Fruit fly (Drosophila melanogaster) whole organism, embryonic: ENCODE data around the gene CG17234.
A peak's percentile ranks its signal among the peaks of the same experiment; 100 is the strongest.

Experiments
- BEAF-32 ChIP-seq: fragments of 200-800 bp; sonication (Bioruptor generic); optimal IDR thresholded peaks from 3 replicates; lab custom pipeline; 2017; ENCODE audit warnings: missing biosample characterization, missing genetic modification characterization, mild to moderate bottlenecking, moderate library complexity, missing genetic modification reagents
- Bgb ChIP-seq: fragments of 200-800 bp; sonication (Bioruptor generic); IDR thresholded peaks from 2 replicates; pipeline ENCODE4 v1.3.6; 2022; ENCODE audit warnings: missing biosample characterization, missing genetic modification characterization; ENCODE audit not compliant: partially characterized antibody
- CG10267 ChIP-seq: fragments of 200-800 bp; sonication (Bioruptor generic); optimal IDR thresholded peaks from 2 replicates; lab custom pipeline; 2018; ENCODE audit warnings: missing biosample characterization, mild to moderate bottlenecking, missing genetic modification characterization, moderate library complexity
- CG11560 ChIP-seq: fragments of 200-800 bp; sonication (Bioruptor generic); IDR thresholded peaks from 3 replicates; pipeline ENCODE4 v1.3.6; 2022; ENCODE audit warnings: missing biosample characterization, missing genetic modification characterization
- CG11695 ChIP-seq: fragments of 200-800 bp; sonication (Bioruptor generic); IDR thresholded peaks from 3 replicates; pipeline ENCODE4 v1.3.6; 2022; ENCODE audit warnings: missing biosample characterization, missing genetic modification characterization
- CG12391 ChIP-seq: fragments of 200-800 bp; sonication (Bioruptor generic); optimal IDR thresholded peaks from 3 replicates; lab custom pipeline; 2018; ENCODE audit warnings: missing biosample characterization, mild to moderate bottlenecking, missing genetic modification characterization, moderate library complexity
- CG14014 ChIP-seq: fragments of 200-800 bp; sonication (Bioruptor generic); IDR thresholded peaks from 2 replicates; pipeline ENCODE4 v1.3.6; 2022; ENCODE audit warnings: missing biosample characterization, missing genetic modification characterization
- CG14710 ChIP-seq: fragments of 200-800 bp; sonication (Bioruptor generic); optimal IDR thresholded peaks from 3 replicates; lab custom pipeline; 2019; ENCODE audit warnings: missing biosample characterization, mild to moderate bottlenecking, missing genetic modification characterization, moderate library complexity
- CG14860 ChIP-seq: fragments of 200-800 bp; sonication (Bioruptor generic); IDR thresholded peaks from 3 replicates; pipeline ENCODE4 v1.3.6; 2022; ENCODE audit warnings: missing biosample characterization, missing genetic modification characterization; ENCODE audit not compliant: partially characterized antibody
- CG15514 ChIP-seq: fragments of 200-800 bp; sonication (Bioruptor generic); optimal IDR thresholded peaks from 3 replicates; lab custom pipeline; 2017; ENCODE audit warnings: missing biosample characterization, missing genetic modification characterization, mild to moderate bottlenecking, moderate library complexity, missing genetic modification reagents
- CG17186 ChIP-seq: fragments of 200-800 bp; sonication (Bioruptor generic); optimal IDR thresholded peaks from 3 replicates; lab custom pipeline; 2017; ENCODE audit warnings: missing biosample characterization, missing genetic modification reagents, missing genetic modification characterization
- CG17829 ChIP-seq: fragments of 200-800 bp; optimal IDR thresholded peaks from 2 replicates; lab custom pipeline; 2019; ENCODE audit warnings: missing biosample characterization, mild to moderate bottlenecking, missing genetic modification characterization, moderate library complexity
- CG2116 ChIP-seq: fragments of 200-800 bp; sonication (Bioruptor generic); optimal IDR thresholded peaks from 3 replicates; lab custom pipeline; 2018; ENCODE audit warnings: missing biosample characterization, mild to moderate bottlenecking, missing genetic modification characterization
- CG2120 ChIP-seq: fragments of 200-800 bp; sonication (Bioruptor generic); optimal IDR thresholded peaks from 3 replicates; lab custom pipeline; 2016; ENCODE audit warnings: missing biosample characterization, missing genetic modification characterization
- CG30403 ChIP-seq: fragments of 200-800 bp; sonication (Bioruptor generic); optimal IDR thresholded peaks from 3 replicates; lab custom pipeline; 2016; ENCODE audit warnings: missing biosample characterization, missing genetic modification characterization
- CG3065 ChIP-seq: fragments of 200-800 bp; sonication (Bioruptor generic); optimal IDR thresholded peaks from 2 replicates; lab custom pipeline; 2016; ENCODE audit warnings: missing biosample characterization, missing genetic modification characterization
- CG34376 ChIP-seq: fragments of 200-800 bp; sonication (Bioruptor generic); optimal IDR thresholded peaks from 2 replicates; lab custom pipeline; 2018; ENCODE audit warnings: missing biosample characterization, mild to moderate bottlenecking, missing genetic modification characterization
- CG4617 ChIP-seq: fragments of 200-800 bp; sonication (Bioruptor generic); optimal IDR thresholded peaks from 3 replicates; lab custom pipeline; 2016; ENCODE audit warnings: missing biosample characterization, missing genetic modification characterization, borderline replicate concordance
- CG6689 ChIP-seq: fragments of 200-800 bp; sonication (Bioruptor generic); IDR thresholded peaks from 2 replicates; pipeline ENCODE4 v1.3.6; 2022; ENCODE audit warnings: missing biosample characterization, missing genetic modification characterization
- CG7372 ChIP-seq: fragments of 200-800 bp; sonication (Bioruptor generic); IDR thresholded peaks from 2 replicates; pipeline ENCODE4 v1.3.6; 2022; ENCODE audit warnings: missing biosample characterization, missing genetic modification characterization
- CG7963 ChIP-seq: fragments of 200-800 bp; sonication (Bioruptor generic); IDR thresholded peaks from 3 replicates; pipeline ENCODE4 v1.3.6; 2022; ENCODE audit warnings: missing biosample characterization, missing genetic modification characterization; ENCODE audit not compliant: partially characterized antibody
- CG9876 ChIP-seq: fragments of 200-800 bp; sonication (Bioruptor generic); optimal IDR thresholded peaks from 2 replicates; lab custom pipeline; 2016; ENCODE audit warnings: missing biosample characterization, missing genetic modification characterization
- D ChIP-seq, 2 experiments: fragments of 200-800 bp in 1 of 2; fragments of >200 bp in 1 of 2; sonication (Bioruptor generic) in 1 of 2; optimal IDR thresholded peaks; 2 replicates in 1 of 2; 3 replicates in 1 of 2; lab custom pipeline; 2017; ENCODE audit warnings: mild to moderate bottlenecking in 1 of 2, missing biosample characterization in 1 of 2, missing genetic modification characterization in 1 of 2, missing genetic modification reagents in 1 of 2
- Dbx ChIP-seq: fragments of 200-800 bp; sonication (Bioruptor generic); IDR thresholded peaks from 3 replicates; pipeline ENCODE4 v1.3.6; 2022; ENCODE audit warnings: missing biosample characterization, missing genetic modification characterization
- Dll ChIP-seq: fragments of 200-800 bp; sonication (Bioruptor generic); IDR thresholded peaks from 4 replicates; pipeline ENCODE4 v1.3.6; 2022; ENCODE audit warnings: missing biosample characterization, missing genetic modification characterization; ENCODE audit not compliant: partially characterized antibody
- Dp ChIP-seq: fragments of 200-800 bp; sonication (Bioruptor generic); optimal IDR thresholded peaks from 2 replicates; lab custom pipeline; 2018; ENCODE audit warnings: missing biosample characterization, mild to moderate bottlenecking, missing genetic modification characterization, moderate library complexity
- Fer2 ChIP-seq: fragments of 200-800 bp; sonication (Bioruptor generic); optimal IDR thresholded peaks from 2 replicates; lab custom pipeline; 2018; ENCODE audit warnings: missing biosample characterization, mild to moderate bottlenecking, missing genetic modification characterization, moderate library complexity
- HLH4C ChIP-seq: fragments of 200-800 bp; sonication (Bioruptor generic); IDR thresholded peaks from 3 replicates; pipeline ENCODE4 v1.3.6; 2022; ENCODE audit warnings: missing biosample characterization, missing genetic modification characterization; ENCODE audit not compliant: partially characterized antibody
- Hey ChIP-seq: fragments of 200-800 bp; sonication (Bioruptor generic); optimal IDR thresholded peaks from 3 replicates; lab custom pipeline; 2018; ENCODE audit warnings: missing biosample characterization, mild to moderate bottlenecking, missing genetic modification characterization
- Hr3 ChIP-seq: fragments of 200-800 bp; sonication (Bioruptor generic); optimal IDR thresholded peaks from 3 replicates; lab custom pipeline; 2016; ENCODE audit warnings: missing biosample characterization, missing genetic modification characterization
- MBD-R2 ChIP-seq: fragments of 200-800 bp; sonication (Bioruptor generic); IDR thresholded peaks from 2 replicates; pipeline ENCODE4 v1.3.6; 2022; ENCODE audit warnings: missing biosample characterization, missing genetic modification characterization
- MESR4 ChIP-seq: fragments of 200-800 bp; sonication (Bioruptor generic); optimal IDR thresholded peaks from 2 replicates; lab custom pipeline; 2018; ENCODE audit warnings: missing biosample characterization, mild to moderate bottlenecking, missing genetic modification characterization, moderate library complexity
- Stat92E ChIP-seq, 3 experiments: fragments of >200 bp in 2 of 3; fragments of 200-800 bp in 1 of 3; sonication (Bioruptor generic) in 1 of 3; optimal IDR thresholded peaks; 2 replicates each; lab custom pipeline; 2017 to 2019; ENCODE audit warnings: missing biosample characterization in 3 of 3, missing genetic modification characterization in 3 of 3, mild to moderate bottlenecking in 1 of 3, moderate library complexity in 1 of 3
- YL-1 ChIP-seq: fragments of 200-800 bp; sonication (Bioruptor generic); optimal IDR thresholded peaks from 3 replicates; lab custom pipeline; 2017; ENCODE audit warnings: missing biosample characterization, mild to moderate bottlenecking, missing genetic modification characterization
- ato ChIP-seq: fragments of 200-800 bp; sonication (Bioruptor generic); IDR thresholded peaks from 2 replicates; pipeline ENCODE4 v1.3.6; 2022; ENCODE audit warnings: missing biosample characterization, missing genetic modification characterization; ENCODE audit not compliant: partially characterized antibody
- az2 ChIP-seq: fragments of 200-800 bp; sonication (Bioruptor generic); optimal IDR thresholded peaks from 3 replicates; lab custom pipeline; 2016; ENCODE audit warnings: missing biosample characterization, missing genetic modification characterization
- ftz-f1 ChIP-seq: fragments of 200-800 bp; sonication (Bioruptor generic); optimal IDR thresholded peaks from 2 replicates; lab custom pipeline; 2016; ENCODE audit warnings: missing biosample characterization, missing genetic modification characterization
- gfzf ChIP-seq: fragments of 200-800 bp; sonication (Bioruptor generic); optimal IDR thresholded peaks from 2 replicates; lab custom pipeline; 2016; ENCODE audit warnings: missing biosample characterization, mild to moderate bottlenecking, missing genetic modification characterization, moderate library complexity
- hb ChIP-seq: fragments of 200-800 bp; sonication (Bioruptor generic); IDR thresholded peaks from 3 replicates; pipeline ENCODE4 v1.3.6; 2022; ENCODE audit warnings: missing biosample characterization, missing genetic modification characterization; ENCODE audit not compliant: partially characterized antibody
- hbn ChIP-seq: fragments of 200-800 bp; sonication (Bioruptor generic); IDR thresholded peaks from 2 replicates; pipeline ENCODE4 v1.3.6; 2022; ENCODE audit warnings: missing biosample characterization, missing genetic modification characterization; ENCODE audit not compliant: partially characterized antibody
- nom ChIP-seq: fragments of 200-800 bp; sonication (Bioruptor generic); optimal IDR thresholded peaks from 2 replicates; lab custom pipeline; 2017; ENCODE audit warnings: missing biosample characterization, missing genetic modification characterization, mild to moderate bottlenecking, moderate library complexity, missing genetic modification reagents
- pzg ChIP-seq: fragments of 200-800 bp; sonication (Bioruptor generic); optimal IDR thresholded peaks from 3 replicates; lab custom pipeline; 2018; ENCODE audit warnings: missing biosample characterization, mild to moderate bottlenecking, missing genetic modification characterization, moderate library complexity
- salm ChIP-seq: fragments of 200-800 bp; sonication (Bioruptor generic); optimal IDR thresholded peaks from 2 replicates; lab custom pipeline; 2018; ENCODE audit warnings: missing biosample characterization, mild to moderate bottlenecking, missing genetic modification characterization
- sens ChIP-seq: fragments of 200-800 bp; sonication (Bioruptor generic); peaks from one replicate; lab custom pipeline; 2016; ENCODE audit warnings: missing biosample characterization, missing genetic modification characterization
- trem ChIP-seq: fragments of 200-800 bp; optimal IDR thresholded peaks from 3 replicates; lab custom pipeline; 2019; ENCODE audit warnings: missing biosample characterization, mild to moderate bottlenecking, missing genetic modification characterization, moderate library complexity
- wdn ChIP-seq: fragments of 200-800 bp; sonication (Bioruptor generic); IDR thresholded peaks from 2 replicates; pipeline ENCODE4 v1.3.6; 2022; ENCODE audit warnings: missing biosample characterization, missing genetic modification characterization
- zen2 ChIP-seq: fragments of 200-800 bp; sonication (Bioruptor generic); IDR thresholded peaks from 3 replicates; pipeline ENCODE4 v1.3.6; 2022; ENCODE audit warnings: missing biosample characterization, missing genetic modification characterization; ENCODE audit not compliant: partially characterized antibody
- zfh2 ChIP-seq: fragments of 200-800 bp; sonication (Bioruptor generic); optimal IDR thresholded peaks from 2 replicates; lab custom pipeline; 2016; ENCODE audit warnings: missing biosample characterization, missing genetic modification characterization

CG17234 gene

dm6 chr2L:2236722-2237121 lies 16.1 kb upstream of the CG17234 start, which contains the start of gene Sec24CD (continued):
- TF ChIP-seq CG2120 (GFP tag; lab: Kevin White, UChicago) (peak; percentile 6), zen2 (peak; percentile 96), ftz-f1 (GFP tag; lab: Kevin White, UChicago) (no peak), CG4617 (peak; percentile 57), CG7372 (GFP tag; lab: Robert Waterston, UW) (no peak), wdn (GFP tag; lab: Robert Waterston, UW) (no peak), CG14710 (tag; lab: Kevin White, UChicago) (peak; percentile 51), az2 (peak; percentile 4), Hr3 (GFP tag; lab: Kevin White, UChicago) (no peak), sens (GFP tag; lab: Kevin White, UChicago) (peak; percentile 33), Hey (tag; lab: Kevin White, UChicago) (no peak), CG12391 (peak; percentile 52), BEAF-32 (peak; percentile 61), D (optimal IDR thresholded peaks at IDR 0.05; lab: Kevin White, UChicago) (no peak), D (GFP tag; optimal IDR thresholded peaks at IDR 0.05; lab: Kevin White, UChicago) (no peak), hb (GFP tag; lab: Robert Waterston, UW) (peak; percentile 93), CG17186 (GFP tag; lab: Kevin White, UChicago) (peak; percentile 10), MBD-R2 (peak; percentile 76), pzg (GFP tag; lab: Kevin White, UChicago) (peak; percentile 84), Stat92E (GFP tag; optimal IDR thresholded peaks at IDR 0.05; lab: Kevin White, UChicago) (peak in 1 of 3 experiments; percentile 79), CG9876 (GFP tag; lab: Kevin White, UChicago) (no peak), CG11560 (peak; percentile 98), YL-1 (GFP tag; lab: Kevin White, UChicago) (peak; percentile 91), CG7963 (GFP tag; lab: Robert Waterston, UW) (peak; percentile 95), gfzf (GFP tag; lab: Kevin White, UChicago) (peak; percentile 4), ato (GFP tag; lab: Robert Waterston, UW) (peak; percentile 98), CG30403 (peak; percentile 16), nom (peak; percentile 73), CG10267 (peak; percentile 68), Dp (GFP tag; lab: Kevin White, UChicago) (peak; percentile 43), Fer2 (no peak), MESR4 (peak; percentile 84), CG3065 (no peak), zfh2 (no peak), CG14860 (peak; percentile 91), hbn (GFP tag; lab: Robert Waterston, UW) (peak; percentile 76), trem (tag; lab: Kevin White, UChicago) (peak; percentile 80), CG6689 (GFP tag; lab: Robert Waterston, UW) (peak; percentile 100), Bgb (GFP tag; lab: Robert Waterston, UW) (peak; percentile 96), Dll (GFP tag; lab: Robert Waterston, UW) (peak; percentile 89), CG15514 (GFP tag; lab: Kevin White, UChicago) (peak; percentile 74), HLH4C (GFP tag; lab: Robert Waterston, UW) (peak; percentile 99), salm (tag; lab: Kevin White, UChicago) (peak; percentile 16), CG14014 (GFP tag; lab: Robert Waterston, UW) (peak; percentile 29; the same call in 1 of the 2 replicates), CG2116 (peak; percentile 68), CG34376 (GFP tag; lab: Kevin White, UChicago) (peak; percentile 35), CG17829 (peak; percentile 33), CG11695 (GFP tag; lab: Robert Waterston, UW) (0 out of 3 replicates have a peak, but pooled peaks have one; percentile 14), Dbx (0 out of 3 replicates have a peak, but pooled peaks have one; percentile 19)
